Fruit fly (Drosophila melanogaster): Measurements from ENCODE around the gene nero.
A peak's percentile ranks its signal among the peaks of the same experiment; 100 is the strongest.

The nero gene

DNA sequence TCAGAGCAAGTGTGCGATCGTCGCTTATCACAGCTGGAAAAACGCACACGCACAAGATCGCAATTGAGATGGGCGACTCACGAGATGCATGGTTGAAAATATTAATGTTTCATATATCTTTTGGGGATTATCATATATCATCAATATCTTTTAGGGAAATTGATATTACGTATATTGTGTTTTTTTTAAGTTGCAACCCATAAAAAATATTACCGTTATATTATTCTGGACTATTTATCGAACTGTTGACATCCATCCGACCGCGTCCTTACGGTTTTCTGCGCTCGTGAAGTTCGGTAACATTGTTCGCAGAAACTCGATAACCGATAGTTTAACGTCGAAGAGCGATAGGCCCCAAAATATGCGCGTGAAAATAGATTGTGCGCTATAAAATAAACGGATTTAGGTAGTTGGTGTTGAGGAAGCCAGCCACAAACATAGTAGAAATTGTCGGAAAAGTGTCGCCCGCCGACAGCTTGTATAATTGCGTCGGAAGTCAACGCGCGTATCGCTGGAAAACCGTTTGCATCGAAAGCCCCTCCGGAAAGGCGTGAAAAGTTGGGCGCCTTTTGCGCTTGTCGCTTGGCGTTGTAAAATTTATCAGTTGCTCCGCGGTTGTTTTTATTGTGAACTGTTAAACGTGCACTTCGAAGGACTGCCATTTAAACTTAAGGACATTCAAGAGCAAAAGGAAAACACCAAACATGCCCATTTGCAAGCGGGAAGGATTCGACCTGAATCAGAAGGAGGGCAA, 46.5 kb upstream of the nero start, which contains the start of the genes Mccc1 and Acf (continued):
- TF ChIP-seq CG18476 (GFP tag; optimal IDR thresholded peaks at IDR 0.05) (peak; percentile 59), CG10979 (tag; optimal IDR thresholded peaks at IDR 0.05) (peak; percentile 7), mam (GFP tag; optimal IDR thresholded peaks at IDR 0.05) (peak; percentile 60), zf30C (GFP tag; optimal IDR thresholded peaks at IDR 0.05) (no peak), Mes4 (GFP tag; optimal IDR thresholded peaks at IDR 0.05) (peak; percentile 2), ara (GFP tag; IDR thresholded peaks at IDR 0.05) (no peak), Camta (GFP tag; optimal IDR thresholded peaks at IDR 0.05) (no peak), Sin3A (optimal IDR thresholded peaks at IDR 0.05) (peak; percentile 61), otp (GFP tag; IDR thresholded peaks at IDR 0.05) (no peak), ind (GFP tag; optimal IDR thresholded peaks at IDR 0.05) (peak; percentile 10), CG2889 (GFP tag; IDR thresholded peaks at IDR 0.05) (no peak), phol (tag; optimal IDR thresholded peaks at IDR 0.05) (peak; percentile 50), peb (GFP tag; IDR thresholded peaks at IDR 0.05) (no peak), CG17802 (tag; optimal IDR thresholded peaks at IDR 0.05) (no peak), gcm2 (GFP tag; optimal IDR thresholded peaks at IDR 0.05) (no peak), Dbx (GFP tag; IDR thresholded peaks at IDR 0.05) (0 out of 3 replicates have a peak, but pooled peaks have one; percentile 16), dimm (GFP tag; IDR thresholded peaks at IDR 0.05) (no peak), Hmx (GFP tag; optimal IDR thresholded peaks at IDR 0.05) (no peak), sim (GFP tag; IDR thresholded peaks at IDR 0.05) (no peak), Hr51 (GFP tag; optimal IDR thresholded peaks at IDR 0.05) (no peak), disco-r (GFP tag; optimal IDR thresholded peaks at IDR 0.05) (no peak), CG7271 (tag; optimal IDR thresholded peaks at IDR 0.05) (peak; percentile 12), lola (GFP tag; optimal IDR thresholded peaks at IDR 0.05) (peak in 1 of 3 experiments; percentile 3), CG7963 (GFP tag; IDR thresholded peaks at IDR 0.05; ENCODE audit: partially characterized antibody) (no peak), CG12236 (GFP tag; optimal IDR thresholded peaks at IDR 0.05) (peak; percentile 25), vnd (GFP tag; IDR thresholded peaks at IDR 0.05; ENCODE audit: partially characterized antibody) (peak; percentile 51), tup (GFP tag; optimal IDR thresholded peaks at IDR 0.05) (no peak), fd64A (GFP tag; optimal IDR thresholded peaks at IDR 0.05) (no peak), CG10543 (GFP tag; optimal IDR thresholded peaks at IDR 0.05) (no peak), Jarid2 (GFP tag; optimal IDR thresholded peaks at IDR 0.05) (no peak), CG18262 (tag; optimal IDR thresholded peaks at IDR 0.05) (no peak), crc (GFP tag; optimal IDR thresholded peaks at IDR 0.05) (peak; percentile 33), chif (GFP tag; optimal IDR thresholded peaks at IDR 0.05) (peak in 1 of 2 experiments; percentile 31), sens (GFP tag) (peak; percentile 93), so (GFP tag; IDR thresholded peaks at IDR 0.05) (0 out of 3 replicates have a peak, but pooled peaks have one; percentile 38), HLH4C (GFP tag; IDR thresholded peaks at IDR 0.05; ENCODE audit: partially characterized antibody) (peak; percentile 76), YL-1 (GFP tag; optimal IDR thresholded peaks at IDR 0.05) (peak; percentile 50), CG17912 (GFP tag; optimal IDR thresholded peaks at IDR 0.05) (no peak), Lhr (GFP tag; optimal IDR thresholded peaks at IDR 0.05) (no peak), fd3F (GFP tag; optimal IDR thresholded peaks at IDR 0.05) (no peak)
